Worm (Caenorhabditis elegans) whole organism, L3 larva: Measurements from ENCODE around the gene srj-26.

Experiments
- R02D3.7 ChIP-seq: fragments of 150-350 bp; optimal IDR thresholded peaks from 2 replicates; lab custom pipeline; 2014; ENCODE audit warnings: missing biosample characterization, missing genetic modification characterization
- aly-2 ChIP-seq: fragments of 150-350 bp; optimal IDR thresholded peaks from 2 replicates; lab custom pipeline; 2014; ENCODE audit warnings: missing biosample characterization, missing genetic modification characterization
- ceh-16 ChIP-seq: sonication (generic microtip); optimal IDR thresholded peaks from 2 replicates; lab custom pipeline; 2017; ENCODE audit warnings: missing biosample characterization, missing genetic modification characterization
- ceh-28 ChIP-seq: fragments of 150-350 bp; optimal IDR thresholded peaks from 2 replicates; lab custom pipeline; 2014; ENCODE audit warnings: missing biosample characterization, missing genetic modification reagents, missing genetic modification characterization
- ceh-82 ChIP-seq: fragments of 150-350 bp; optimal IDR thresholded peaks from 2 replicates; lab custom pipeline; 2014; ENCODE audit warnings: missing biosample characterization, missing genetic modification characterization
- ceh-9 ChIP-seq: sonication (generic microtip); optimal IDR thresholded peaks from 2 replicates; lab custom pipeline; 2018; ENCODE audit warnings: missing biosample characterization, missing genetic modification characterization
- daf-12 ChIP-seq: fragments of 150-350 bp; optimal IDR thresholded peaks from 2 replicates; lab custom pipeline; 2014; ENCODE audit warnings: missing biosample characterization, missing genetic modification reagents, missing genetic modification characterization
- egl-27 ChIP-seq: sonication (generic microtip); optimal IDR thresholded peaks from 4 replicates; lab custom pipeline; 2017; ENCODE audit warnings: missing biosample characterization, missing genetic modification reagents, missing genetic modification characterization
- egl-5 ChIP-seq: fragments of 150-350 bp; optimal IDR thresholded peaks from 2 replicates; lab custom pipeline; 2017; ENCODE audit warnings: missing biosample characterization, missing genetic modification reagents, missing genetic modification characterization, inconsistent platforms
- elt-1 ChIP-seq: fragments of 150-350 bp; optimal IDR thresholded peaks from 2 replicates; lab custom pipeline; 2014; ENCODE audit warnings: missing biosample characterization, missing genetic modification characterization
- elt-2 ChIP-seq: sonication (generic microtip); optimal IDR thresholded peaks from 2 replicates; lab custom pipeline; 2016; ENCODE audit warnings: missing genetic modification reagents, mild to moderate bottlenecking, missing genetic modification characterization, missing compliant biosample characterization
- elt-3 ChIP-seq, 3 experiments: fragments of 150-350 bp in 1 of 3; sonication (generic microtip) in 2 of 3; optimal IDR thresholded peaks; 2 replicates in 2 of 3; 4 replicates in 1 of 3; lab custom pipeline; 2014 to 2017; ENCODE audit warnings: missing biosample characterization in 3 of 3, missing genetic modification characterization in 3 of 3
- eor-1 ChIP-seq, 2 experiments: fragments of 150-350 bp; optimal IDR thresholded peaks; 2 replicates each; lab custom pipeline; 2014 to 2018; ENCODE audit warnings: missing biosample characterization in 2 of 2, missing genetic modification characterization in 2 of 2
- fkh-2 ChIP-seq: fragments of 150-350 bp; optimal IDR thresholded peaks from 2 replicates; lab custom pipeline; 2014; ENCODE audit warnings: missing biosample characterization, missing genetic modification reagents, missing genetic modification characterization
- fos-1 ChIP-seq: fragments of 150-350 bp; optimal IDR thresholded peaks from 2 replicates; lab custom pipeline; 2014; ENCODE audit warnings: missing biosample characterization, missing genetic modification characterization
- hmg-11 ChIP-seq: sonication (generic microtip); optimal IDR thresholded peaks from 2 replicates; lab custom pipeline; 2016; ENCODE audit warnings: missing genetic modification characterization, missing compliant biosample characterization
- jun-1 ChIP-seq: fragments of 150-350 bp; optimal IDR thresholded peaks from 2 replicates; lab custom pipeline; 2014; ENCODE audit warnings: missing biosample characterization, missing genetic modification reagents, missing genetic modification characterization
- lin-15B ChIP-seq: fragments of 150-350 bp; optimal IDR thresholded peaks from 2 replicates; lab custom pipeline; 2014; ENCODE audit warnings: missing biosample characterization, missing genetic modification characterization
- lin-39 ChIP-seq: fragments of 150-350 bp; optimal IDR thresholded peaks from 2 replicates; lab custom pipeline; 2018; ENCODE audit warnings: missing biosample characterization, missing genetic modification reagents, missing genetic modification characterization
- lsy-12 ChIP-seq: sonication (generic microtip); optimal IDR thresholded peaks from 2 replicates; lab custom pipeline; 2016; ENCODE audit warnings: mild to moderate bottlenecking, missing genetic modification characterization, missing compliant biosample characterization
- mdl-1 ChIP-seq: fragments of 150-350 bp; optimal IDR thresholded peaks from 2 replicates; lab custom pipeline; 2014; ENCODE audit warnings: missing biosample characterization, missing genetic modification characterization
- mml-1 ChIP-seq: fragments of 150-350 bp; sonication (generic microtip); optimal IDR thresholded peaks from 3 replicates; lab custom pipeline; 2014; ENCODE audit warnings: missing biosample characterization, missing genetic modification characterization
- nfya-1 ChIP-seq: sonication (generic microtip); optimal IDR thresholded peaks from 2 replicates; lab custom pipeline; 2017; ENCODE audit warnings: missing genetic modification characterization, mild to moderate bottlenecking, missing compliant biosample characterization, antibody characterized with exemption, moderate library complexity; ENCODE audit not compliant: insufficient read depth
- nhr-12 ChIP-seq: fragments of 150-350 bp; optimal IDR thresholded peaks from 2 replicates; lab custom pipeline; 2014; ENCODE audit warnings: missing biosample characterization, missing genetic modification characterization
- nhr-23 ChIP-seq: fragments of 150-350 bp; optimal IDR thresholded peaks from 2 replicates; lab custom pipeline; 2014; ENCODE audit warnings: missing biosample characterization, missing genetic modification reagents, missing genetic modification characterization
- nhr-237 ChIP-seq: fragments of 150-350 bp; optimal IDR thresholded peaks from 2 replicates; lab custom pipeline; 2014; ENCODE audit warnings: missing biosample characterization, missing genetic modification characterization
- nhr-25 ChIP-seq: sonication (generic microtip); optimal IDR thresholded peaks from 2 replicates; lab custom pipeline; 2017; ENCODE audit warnings: missing biosample characterization, missing genetic modification characterization
- nhr-28 ChIP-seq: fragments of 150-350 bp; optimal IDR thresholded peaks from 2 replicates; lab custom pipeline; 2014; ENCODE audit warnings: missing biosample characterization, missing genetic modification characterization
- nhr-43 ChIP-seq: sonication (generic microtip); optimal IDR thresholded peaks from 2 replicates; lab custom pipeline; 2016; ENCODE audit warnings: mild to moderate bottlenecking, missing genetic modification characterization, missing compliant biosample characterization; ENCODE audit not compliant: poor library complexity, severe bottlenecking
- nhr-67 ChIP-seq: fragments of 150-350 bp; optimal IDR thresholded peaks from 2 replicates; lab custom pipeline; 2014; ENCODE audit warnings: missing biosample characterization, missing genetic modification characterization
- nhr-76 ChIP-seq: fragments of 150-350 bp; sonication (generic microtip); optimal IDR thresholded peaks from 5 replicates; lab custom pipeline; 2014; ENCODE audit warnings: missing biosample characterization, missing genetic modification characterization
- nhr-77 ChIP-seq: fragments of 150-350 bp; optimal IDR thresholded peaks from 2 replicates; lab custom pipeline; 2014; ENCODE audit warnings: missing biosample characterization, missing genetic modification characterization
- pha-4 ChIP-seq: fragments of 150-350 bp; optimal IDR thresholded peaks from 2 replicates; lab custom pipeline; 2014; ENCODE audit warnings: missing biosample characterization, missing genetic modification reagents, missing genetic modification characterization
- pqm-1 ChIP-seq: fragments of 150-350 bp; optimal IDR thresholded peaks from 2 replicates; lab custom pipeline; 2017; ENCODE audit warnings: missing biosample characterization, missing genetic modification characterization, inconsistent platforms
- tbx-2 ChIP-seq: sonication (generic microtip); optimal IDR thresholded peaks from 2 replicates; lab custom pipeline; 2016; ENCODE audit warnings: mild to moderate bottlenecking, missing genetic modification characterization, missing compliant biosample characterization
- unc-62 ChIP-seq: fragments of 150-350 bp; sonication (generic microtip); optimal IDR thresholded peaks from 4 replicates; lab custom pipeline; 2014; ENCODE audit warnings: missing biosample characterization, missing genetic modification reagents, missing genetic modification characterization
- zag-1 ChIP-seq: fragments of 150-350 bp; optimal IDR thresholded peaks from 2 replicates; lab custom pipeline; 2014; ENCODE audit warnings: missing biosample characterization, missing genetic modification characterization
- ztf-4 ChIP-seq: fragments of 150-350 bp; optimal IDR thresholded peaks from 2 replicates; lab custom pipeline; 2014; ENCODE audit warnings: missing biosample characterization, missing genetic modification characterization

srj-26 gene

DNA sequence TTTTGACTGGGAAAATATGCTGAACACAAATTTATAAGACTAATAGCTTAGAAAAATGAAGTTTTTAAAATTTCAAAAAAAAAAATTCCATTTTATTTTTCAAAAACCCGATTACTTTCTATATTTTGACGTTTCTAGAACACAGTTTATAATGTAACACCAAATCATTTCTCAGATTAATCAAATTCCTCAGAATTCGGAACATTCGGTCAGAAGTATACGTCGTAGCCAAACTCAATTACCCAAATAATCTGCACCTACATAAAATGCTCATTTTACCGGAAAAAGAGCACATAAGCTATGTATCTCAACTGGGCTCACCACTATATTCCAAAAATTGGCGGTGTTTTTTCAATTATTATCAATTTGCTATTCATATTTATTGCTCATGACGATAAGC, at the start of gene srj-26:
TSS of gene srj-26 (plus strand) at position 301 of the 400 bp plus-strand sequence.
- TF ChIP-seq lin-15B (no peak), lin-39 (tag; lab: Kevin White, UChicago) (no peak), lsy-12 (tag; lab: Kevin White, UChicago) (no peak), ceh-82 (tag; lab: Kevin White, UChicago) (no peak), ztf-4 (no peak), egl-5 (no peak), ceh-9 (tag; lab: Kevin White, UChicago) (no peak), pha-4 (tag; lab: Kevin White, UChicago) (no peak), elt-1 (no peak), nhr-67 (tag; lab: Kevin White, UChicago) (no peak), nhr-28 (tag; lab: Kevin White, UChicago) (no peak), elt-3 (tag; optimal IDR thresholded peaks at IDR 0.05; lab: Kevin White, UChicago) (no peak), R02D3.7 (tag; lab: Kevin White, UChicago) (no peak), nhr-43 (no peak), jun-1 (no peak), ceh-16 (tag; lab: Kevin White, UChicago) (no peak), nhr-25 (tag; lab: Kevin White, UChicago) (no peak)

ce11 chrV:18371579-18371978, 49.3 kb upstream of the srj-26 start, which contains the start of gene C08E8.4:
TSS of gene C08E8.4 (plus strand) at chrV:18371846.
- no peak for TF ChIP-seq tbx-2
- TF ChIP-seq jun-1, result peak; percentile 28
- TF ChIP-seq fkh-2, result no peak
- TF ChIP-seq daf-12 (tag; lab: Kevin White, UChicago), result no peak
- peak; percentile 80 for TF ChIP-seq pqm-1 (tag; lab: Kevin White, UChicago)
- peak; percentile 67 for TF ChIP-seq elt-2 (tag; lab: Kevin White, UChicago)
- peak; percentile 75 for TF ChIP-seq pha-4 (tag; lab: Kevin White, UChicago)

DNA sequence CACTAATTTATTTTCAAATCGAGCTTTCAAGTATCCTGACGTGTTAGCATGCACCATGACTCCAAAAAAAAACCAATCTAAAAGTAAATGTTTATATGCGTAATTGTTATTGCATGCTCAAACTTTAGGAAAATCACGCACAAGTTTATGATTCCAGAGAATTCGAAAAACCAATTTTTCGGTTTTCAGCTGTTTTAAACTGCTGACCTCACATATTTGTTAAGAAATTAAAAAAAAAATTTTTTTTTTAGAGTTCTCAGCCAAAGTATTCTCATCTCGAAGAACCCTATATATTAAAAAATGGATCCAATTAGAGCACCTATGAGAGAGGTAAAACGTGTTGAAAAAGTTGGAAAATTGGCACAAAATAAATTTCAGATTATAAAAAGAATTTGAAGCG, 46.7 kb upstream of the srj-26 start, which contains the start of gene Y51A2B.2:
TSS of gene Y51A2B.2 (plus strand) at position 301 of the 400 bp plus-strand sequence.
- no peak for TF ChIP-seq fkh-2
- no peak for TF ChIP-seq ceh-16 (tag; lab: Kevin White, UChicago)
- no peak for TF ChIP-seq nhr-77 (tag; lab: Kevin White, UChicago)
- no peak for TF ChIP-seq daf-12 (tag; lab: Kevin White, UChicago)
- TF ChIP-seq ceh-82 (tag; lab: Kevin White, UChicago), result no peak
- TF ChIP-seq elt-2 (tag; lab: Kevin White, UChicago), result no peak
- no peak for TF ChIP-seq unc-62
- TF ChIP-seq pha-4 (tag; lab: Kevin White, UChicago), result no peak
- TF ChIP-seq nfya-1, result no peak
- no peak for TF ChIP-seq aly-2 (tag; lab: Kevin White, UChicago)
- no peak for TF ChIP-seq zag-1 (tag; lab: Kevin White, UChicago)
- no peak for TF ChIP-seq tbx-2
- no peak for TF ChIP-seq nhr-12 (tag; lab: Kevin White, UChicago)
- TF ChIP-seq mdl-1 (tag; lab: Kevin White, UChicago), result no peak
- TF ChIP-seq nhr-67 (tag; lab: Kevin White, UChicago), result no peak
- TF ChIP-seq hmg-11 (tag; lab: Kevin White, UChicago), result no peak
- no peak for TF ChIP-seq eor-1 (tag; optimal IDR thresholded peaks at IDR 0.05; lab: Kevin White, UChicago)

DNA sequence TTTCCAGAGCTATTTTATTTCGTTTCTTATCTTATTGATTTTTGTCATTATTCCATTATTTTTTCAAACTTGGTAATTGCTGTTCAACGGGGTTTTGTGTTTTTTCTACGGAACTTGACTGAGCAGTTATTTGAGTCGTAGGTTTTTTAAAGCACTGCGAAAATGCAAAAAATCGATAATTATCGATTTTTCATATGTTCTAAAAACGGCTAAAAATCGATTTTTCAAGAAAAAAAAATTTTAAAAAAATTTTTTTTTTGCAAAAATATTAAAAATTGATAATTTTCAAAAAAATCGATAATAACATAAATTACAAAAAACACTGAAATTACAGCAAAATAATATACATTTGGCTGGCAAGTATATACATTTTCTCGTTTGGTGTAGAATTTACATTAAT, 45.3 kb upstream of the srj-26 start:
- TF ChIP-seq daf-12 (tag; lab: Kevin White, UChicago), result no peak
- TF ChIP-seq ceh-28 (tag; lab: Kevin White, UChicago), result peak; percentile 84
- TF ChIP-seq pqm-1 (tag; lab: Kevin White, UChicago), result no peak
- TF ChIP-seq nhr-23 (tag; lab: Kevin White, UChicago), result no peak

ce11 chrV:18378819-18379218, 42.1 kb upstream of the srj-26 start, which contains the start of gene Y51A2B.8:
TSS of gene Y51A2B.8 (plus strand) at chrV:18379119.
- TF ChIP-seq ceh-82 (tag; lab: Kevin White, UChicago), result no peak
- no peak for TF ChIP-seq lsy-12 (tag; lab: Kevin White, UChicago)
- no peak for TF ChIP-seq mml-1 (tag; lab: Kevin White, UChicago)
- TF ChIP-seq fkh-2, result no peak
- TF ChIP-seq pha-4 (tag; lab: Kevin White, UChicago), result no peak
- TF ChIP-seq hmg-11 (tag; lab: Kevin White, UChicago), result no peak
- no peak for TF ChIP-seq zag-1 (tag; lab: Kevin White, UChicago)
- TF ChIP-seq nhr-237 (tag; lab: Kevin White, UChicago), result no peak
- no peak for TF ChIP-seq nhr-28 (tag; lab: Kevin White, UChicago)
- no peak for TF ChIP-seq nfya-1
- TF ChIP-seq aly-2 (tag; lab: Kevin White, UChicago), result no peak
- no peak for TF ChIP-seq egl-27 (tag; lab: Kevin White, UChicago)
- no peak for TF ChIP-seq nhr-76 (tag; lab: Kevin White, UChicago)
- TF ChIP-seq fos-1 (tag; lab: Kevin White, UChicago), result no peak
- no peak for TF ChIP-seq daf-12 (tag; lab: Kevin White, UChicago)
- TF ChIP-seq elt-1, result no peak
- TF ChIP-seq mdl-1 (tag; lab: Kevin White, UChicago), result no peak
